Fruit fly (Drosophila melanogaster): ENCODE measurements around the gene CG3630.

DNA sequence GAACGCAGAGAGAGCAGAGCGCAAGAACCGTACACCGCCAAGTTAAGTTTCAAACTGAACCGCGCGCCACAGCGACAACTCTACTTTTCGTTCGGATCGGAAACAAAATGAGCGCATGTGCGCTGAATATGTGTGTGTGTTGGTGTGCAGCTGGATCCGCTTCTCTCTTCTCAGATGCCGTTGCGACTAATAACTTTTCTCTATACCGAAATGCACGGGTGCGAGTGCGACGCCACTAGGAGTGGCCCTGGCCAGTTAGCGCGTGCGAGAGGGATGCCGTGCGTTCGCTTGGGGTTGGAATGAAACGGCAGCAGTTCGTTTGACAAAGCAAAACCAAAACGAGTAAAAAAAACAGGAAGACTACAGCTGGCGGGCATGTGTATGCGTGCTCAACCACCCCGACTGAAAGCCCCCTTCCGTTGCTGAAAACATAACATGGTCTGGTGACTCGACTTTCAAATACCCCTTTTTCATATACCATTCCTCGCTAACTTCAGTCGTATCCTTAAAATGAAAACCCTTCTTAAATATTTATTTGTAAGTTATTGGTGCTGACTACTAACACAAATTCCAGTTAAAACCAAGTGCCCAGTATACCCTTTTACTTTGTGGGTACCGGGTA, 25.1 kb upstream of the CG3630 start:
- peak; percentile 30 for TF ChIP-seq CG8478 (optimal IDR thresholded peaks at IDR 0.05)
- peak in 1 of 2 experiments; percentile 23 for TF ChIP-seq CTCF (optimal IDR thresholded peaks at IDR 0.05)
